Fruit fly (Drosophila melanogaster): ENCODE data around the gene Ipk2.

Gene Ipk2

DNA sequence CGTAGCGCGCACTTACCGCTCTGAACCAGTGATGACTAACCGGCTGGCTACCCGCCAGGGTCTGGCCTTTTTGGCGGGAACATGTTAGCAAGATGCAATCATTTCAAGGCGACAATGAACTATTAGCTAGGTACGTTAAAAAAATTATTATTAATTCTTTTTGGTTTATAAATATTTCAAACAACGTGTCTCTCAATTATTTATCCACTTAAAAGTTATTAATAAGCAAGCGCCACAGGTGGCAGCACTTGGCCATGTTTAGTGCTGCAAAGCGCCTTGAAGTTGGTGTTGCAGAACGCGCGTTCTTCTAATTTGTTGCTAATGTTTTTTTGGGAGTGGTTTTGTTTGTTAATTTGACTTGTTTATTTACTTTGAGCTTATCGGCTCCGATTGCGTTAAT is at the start of gene Ipk2, which contains the start of gene cold (continued):
- no peak for TF ChIP-seq gsb-n (tag; optimal IDR thresholded peaks at IDR 0.05)
- peak; percentile 91 for TF ChIP-seq CG13624 (GFP tag; optimal IDR thresholded peaks at IDR 0.05)
- TF ChIP-seq Oaz (GFP tag; IDR thresholded peaks at IDR 0.05): no peak
- TF ChIP-seq CG12659 (GFP tag; optimal IDR thresholded peaks at IDR 0.05): peak; percentile 93
- TF ChIP-seq CG15073 (GFP tag; optimal IDR thresholded peaks at IDR 0.05): no peak
- TF ChIP-seq CG13894 (tag; optimal IDR thresholded peaks at IDR 0.05): no peak
- no peak for TF ChIP-seq seq (GFP tag; IDR thresholded peaks at IDR 0.05)
- peak; percentile 92 for TF ChIP-seq CG9437 (GFP tag; optimal IDR thresholded peaks at IDR 0.05)
- TF ChIP-seq CG2202 (tag; optimal IDR thresholded peaks at IDR 0.05): peak; percentile 43
- TF ChIP-seq HLHmδ (GFP tag; optimal IDR thresholded peaks at IDR 0.05): no peak
- TF ChIP-seq CG17359 (tag; optimal IDR thresholded peaks at IDR 0.05): peak; percentile 62
- TF ChIP-seq CG2678 (tag; optimal IDR thresholded peaks at IDR 0.05): no peak
- peak; percentile 56; the same call in 1 of the 2 replicates for TF ChIP-seq GATAe (GFP tag; conservative IDR thresholded peaks at IDR 0.05)
- TF ChIP-seq caup (GFP tag; optimal IDR thresholded peaks at IDR 0.05; ENCODE audit: severe bottlenecking): peak; percentile 87
- peak; percentile 88 for TF ChIP-seq Xbp1 (GFP tag; optimal IDR thresholded peaks at IDR 0.05)
- peak; percentile 64 for TF ChIP-seq Dad (GFP tag; optimal IDR thresholded peaks at IDR 0.05)
- peak; percentile 88 for TF ChIP-seq phol (tag; optimal IDR thresholded peaks at IDR 0.05)
- peak; percentile 62 for TF ChIP-seq CG9797 (GFP tag; optimal IDR thresholded peaks at IDR 0.05)
- TF ChIP-seq CG13296 (GFP tag; optimal IDR thresholded peaks at IDR 0.05): peak; percentile 79
- TF ChIP-seq gfzf (GFP tag; optimal IDR thresholded peaks at IDR 0.05): peak; percentile 20
- TF ChIP-seq CG10462 (GFP tag; optimal IDR thresholded peaks at IDR 0.05): peak; percentile 34
- TF ChIP-seq nerfin-2 (GFP tag; IDR thresholded peaks at IDR 0.05; ENCODE audit: partially characterized antibody): peak; percentile 13; the same call in 1 of the 2 replicates
- no peak for TF ChIP-seq eve (GFP tag; optimal IDR thresholded peaks at IDR 0.05)
- TF ChIP-seq YL-1 (GFP tag; optimal IDR thresholded peaks at IDR 0.05): peak; percentile 93
- peak; percentile 85 for TF ChIP-seq CG18476 (GFP tag; optimal IDR thresholded peaks at IDR 0.05)
- TF ChIP-seq CG12391 (tag; optimal IDR thresholded peaks at IDR 0.05): peak; percentile 84
- peak; percentile 80; the same call in 2 of the 3 replicates for TF ChIP-seq CG11456 (GFP tag; IDR thresholded peaks at IDR 0.05)
- TF ChIP-seq ewg (GFP tag; optimal IDR thresholded peaks at IDR 0.05): peak; percentile 83
- TF ChIP-seq CG6272 (GFP tag; IDR thresholded peaks at IDR 0.05): peak; percentile 81
- peak; percentile 16; the same call in 1 of the 2 replicates for TF ChIP-seq peb (GFP tag; IDR thresholded peaks at IDR 0.05)
- no peak for TF ChIP-seq sug (tag; optimal IDR thresholded peaks at IDR 0.05)
- TF ChIP-seq CG18599 (GFP tag; optimal IDR thresholded peaks at IDR 0.05): peak; percentile 91
- peak; percentile 70 for TF ChIP-seq nom (GFP tag; optimal IDR thresholded peaks at IDR 0.05)
- peak; percentile 64 for TF ChIP-seq croc (GFP tag; conservative IDR thresholded peaks at IDR 0.05)
- peak; percentile 57 for TF ChIP-seq ftz-f1 (GFP tag; optimal IDR thresholded peaks at IDR 0.05)
- peak; percentile 48 for TF ChIP-seq Hand (GFP tag; optimal IDR thresholded peaks at IDR 0.05)
- peak; percentile 48; the same call in 1 of the 3 replicates for TF ChIP-seq CG11093 (GFP tag; IDR thresholded peaks at IDR 0.05)
- peak; percentile 88 for TF ChIP-seq CG12744 (GFP tag; optimal IDR thresholded peaks at IDR 0.05)
- TF ChIP-seq HLH4C (GFP tag; IDR thresholded peaks at IDR 0.05; ENCODE audit: partially characterized antibody): no peak; the same call in 2 of the 3 replicates
- no peak for TF ChIP-seq Asciz (GFP tag; optimal IDR thresholded peaks at IDR 0.05)
- TF ChIP-seq ems (GFP tag; optimal IDR thresholded peaks at IDR 0.05): peak; percentile 84
- peak; percentile 86 for TF ChIP-seq CG12155 (GFP tag; optimal IDR thresholded peaks at IDR 0.05)
- no peak for TF ChIP-seq mld (GFP tag; IDR thresholded peaks at IDR 0.05; ENCODE audit: partially characterized antibody)
- peak; percentile 46; the same call in 1 of the 3 replicates for TF ChIP-seq jigr1 (GFP tag; IDR thresholded peaks at IDR 0.05)
- peak; percentile 60 for TF ChIP-seq CG10274 (GFP tag; optimal IDR thresholded peaks at IDR 0.05)
- TF ChIP-seq her (GFP tag; optimal IDR thresholded peaks at IDR 0.05): peak; percentile 36
- peak; percentile 68 for TF ChIP-seq CG33557 (GFP tag; optimal IDR thresholded peaks at IDR 0.05)
- TF ChIP-seq jing (GFP tag; optimal IDR thresholded peaks at IDR 0.05): peak; percentile 38
- peak; percentile 67 for TF ChIP-seq CG11085 (GFP tag; IDR thresholded peaks at IDR 0.05)

Data from whole organism, embryonic.